Worm (Caenorhabditis elegans): Measurements from ENCODE around the gene pas-6.

pas-6 gene

DNA sequence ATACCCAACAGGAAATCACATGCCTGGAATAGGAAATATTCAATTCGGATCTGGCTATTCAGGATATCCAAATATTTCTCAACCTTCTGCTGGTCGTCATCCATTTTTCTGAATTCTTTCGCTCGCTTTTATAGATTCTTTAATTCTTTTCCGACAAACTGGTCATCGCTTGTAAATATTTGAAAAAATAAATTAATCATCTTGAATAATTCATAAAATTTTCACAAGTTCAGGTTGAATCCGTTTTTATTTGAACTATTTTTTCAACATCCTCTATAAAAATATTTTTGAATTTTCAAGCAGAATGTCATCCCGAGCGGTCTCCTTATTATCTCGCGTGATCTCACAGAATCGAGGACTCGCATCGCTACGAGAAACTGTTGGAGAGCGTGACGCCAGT, 9.3 kb upstream of the pas-6 start, which contains the start of gene mrpl-48:
mrpl-48 (plus strand) TSS at position 301 of the 400 bp plus-strand sequence.
- TF ChIP-seq dao-5 (tag; optimal IDR thresholded peaks at IDR 0.05) (no peak), W03F9.2 (tag; optimal IDR thresholded peaks at IDR 0.05) (no peak), him-1 (tag; optimal IDR thresholded peaks at IDR 0.05) (no peak)

DNA sequence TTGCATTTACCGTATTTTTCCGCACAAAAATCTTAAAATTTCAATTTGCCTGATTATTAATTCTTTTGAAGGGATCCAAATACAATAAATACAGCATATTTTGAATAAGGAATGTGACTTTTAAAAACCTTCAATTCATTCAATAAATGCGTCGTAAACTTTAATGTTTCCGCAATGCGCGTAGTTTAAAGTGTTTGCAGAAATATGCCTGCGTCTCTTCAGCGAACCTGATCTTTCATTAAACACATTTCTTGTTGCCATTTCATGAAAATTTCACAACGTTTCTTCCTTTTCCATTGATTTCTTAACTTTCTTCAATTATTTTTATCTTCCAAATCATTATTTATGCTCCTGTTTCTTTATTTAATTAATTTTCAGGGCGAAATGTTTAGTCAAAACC, 8.2 kb upstream of the pas-6 start, which contains the start of gene vps-37:
vps-37 (plus strand) TSS at position 378 of the 400 bp plus-strand sequence.
- TF ChIP-seq him-1 (tag; optimal IDR thresholded peaks at IDR 0.05) (no peak), W03F9.2 (tag; optimal IDR thresholded peaks at IDR 0.05) (peak; percentile 31)

DNA sequence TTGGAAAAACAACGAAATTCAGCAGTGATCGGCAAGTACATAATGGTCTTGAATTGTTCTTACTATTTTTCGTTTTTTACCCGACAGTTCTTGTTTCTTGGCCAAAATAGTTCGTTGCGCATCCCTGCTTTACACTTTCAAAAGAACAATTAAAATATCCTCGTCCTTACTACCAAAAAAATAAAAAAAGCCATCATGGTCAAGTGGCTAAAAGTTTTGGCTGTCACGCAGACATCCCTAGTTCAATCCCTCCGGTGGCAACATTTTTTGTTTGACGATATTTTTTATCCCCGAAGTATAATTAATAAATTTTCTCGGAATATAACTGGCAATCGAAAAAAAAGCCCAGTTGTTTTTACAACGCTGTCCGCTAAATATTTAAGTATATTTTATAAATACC, 7.7 kb upstream of the pas-6 start:
- TF ChIP-seq him-1 (tag; optimal IDR thresholded peaks at IDR 0.05) (no peak), dao-5 (tag; optimal IDR thresholded peaks at IDR 0.05) (no peak), W03F9.2 (tag; optimal IDR thresholded peaks at IDR 0.05) (no peak)

DNA sequence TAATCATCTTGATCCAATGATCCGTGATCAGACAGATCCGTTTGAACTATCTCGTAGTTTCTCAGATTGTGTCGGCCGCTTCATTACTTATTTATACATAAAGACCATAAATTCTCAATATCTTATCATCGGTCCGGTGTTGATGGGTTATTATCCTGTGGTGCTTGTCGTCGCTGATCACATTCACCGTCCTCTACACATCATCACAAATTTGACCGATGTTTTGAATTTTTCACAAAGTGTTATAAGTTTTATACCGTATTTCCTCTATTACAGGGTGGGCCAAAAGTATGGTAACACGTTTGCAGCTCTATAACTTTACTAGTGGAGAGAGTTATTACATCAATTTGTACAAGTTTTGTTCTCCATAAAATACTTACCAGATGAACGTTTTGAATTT, 3.8 kb upstream of the pas-6 start:
- TF ChIP-seq dao-5 (tag; optimal IDR thresholded peaks at IDR 0.05) (no peak), W03F9.2 (tag; optimal IDR thresholded peaks at IDR 0.05) (no peak), him-1 (tag; optimal IDR thresholded peaks at IDR 0.05) (no peak)

DNA sequence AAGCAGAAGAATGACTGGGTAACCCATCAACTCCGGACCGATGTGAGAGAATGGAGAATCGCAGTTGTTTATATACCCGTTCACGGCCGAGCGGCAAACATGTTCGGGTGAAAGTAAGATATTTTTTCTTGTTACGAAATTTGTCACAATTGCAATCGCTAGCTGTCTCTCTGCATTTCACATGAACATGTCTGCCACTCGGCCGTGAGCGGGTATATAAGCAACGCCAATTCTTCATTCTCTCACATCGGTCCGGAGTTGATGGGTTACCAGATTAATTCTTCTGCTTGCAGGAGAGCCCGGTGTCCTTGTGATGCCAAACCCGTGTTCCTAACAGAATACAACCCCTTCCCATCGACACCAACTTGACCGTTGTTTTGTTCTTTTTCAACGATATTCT, 2.9 kb upstream of the pas-6 start:
- TF ChIP-seq W03F9.2 (tag; optimal IDR thresholded peaks at IDR 0.05) (no peak), dao-5 (tag; optimal IDR thresholded peaks at IDR 0.05) (no peak), him-1 (tag; optimal IDR thresholded peaks at IDR 0.05) (no peak)

DNA sequence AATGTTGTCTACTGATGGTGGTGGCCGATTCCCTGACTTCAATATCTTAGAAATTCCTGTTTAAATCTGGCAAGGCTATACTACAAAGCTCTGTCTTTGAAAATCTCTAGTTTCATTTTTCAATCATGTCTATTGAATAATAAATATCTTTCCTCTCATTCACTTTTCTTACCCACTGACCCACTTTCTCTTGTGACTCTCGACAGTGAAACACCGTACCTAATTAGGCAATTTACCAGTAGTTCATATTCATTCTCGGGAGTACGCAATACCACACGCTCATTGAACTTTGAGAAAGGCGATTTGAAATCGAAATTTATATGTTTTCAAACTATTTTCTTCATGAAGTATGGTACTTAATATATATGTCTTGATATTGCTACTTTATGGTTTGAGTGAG, 690 bp upstream of the pas-6 start, which contains the start of gene CD4.11:
CD4.11 (plus strand) TSS at position 301 of the 400 bp plus-strand sequence.
- no peak for TF ChIP-seq dao-5 (tag; optimal IDR thresholded peaks at IDR 0.05)

DNA sequence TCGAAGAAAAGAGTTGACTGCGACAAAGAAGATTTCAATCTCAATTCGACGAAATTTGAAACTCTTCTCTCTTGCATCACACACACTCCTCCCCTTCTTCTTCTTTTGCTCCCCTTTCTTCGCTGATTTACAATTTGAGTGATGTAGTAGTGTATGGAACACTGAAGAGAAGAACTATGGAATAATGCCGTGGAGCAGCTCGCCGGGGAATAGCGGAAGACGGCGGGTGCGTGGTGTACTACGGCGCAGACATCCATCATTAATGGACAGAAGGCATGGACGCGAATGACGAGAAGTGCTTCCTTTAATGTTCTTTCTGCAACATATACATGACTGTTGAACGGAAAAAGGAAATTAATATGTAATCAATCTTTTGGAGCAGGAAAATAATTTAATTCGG, 1.3 kb downstream of the pas-6 start:
- TF ChIP-seq W03F9.2 (tag; optimal IDR thresholded peaks at IDR 0.05), result no peak
- TF ChIP-seq dao-5 (tag; optimal IDR thresholded peaks at IDR 0.05), result no peak
- TF ChIP-seq him-1 (tag; optimal IDR thresholded peaks at IDR 0.05), result no peak

DNA sequence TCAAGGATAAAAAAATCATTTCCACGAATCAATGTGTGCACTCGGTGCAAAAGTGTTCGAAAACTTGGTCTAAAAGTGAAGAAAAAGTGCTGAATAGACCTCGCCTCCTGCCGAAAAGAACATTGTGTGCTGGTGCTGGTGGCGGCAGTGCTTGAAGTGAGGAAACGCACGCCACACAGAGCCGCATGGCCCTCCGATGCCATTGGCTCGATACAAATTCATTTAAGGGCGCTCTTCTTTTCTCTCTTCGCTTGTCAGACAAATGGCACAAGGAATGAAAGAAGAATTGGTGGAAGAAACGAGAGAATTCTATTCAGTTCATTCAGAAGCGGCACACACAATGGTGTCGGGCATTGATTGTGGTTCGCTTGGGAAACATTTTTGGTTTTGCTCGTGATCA, 1.8 kb downstream of the pas-6 start:
- no peak for TF ChIP-seq dao-5 (tag; optimal IDR thresholded peaks at IDR 0.05)
- TF ChIP-seq him-1 (tag; optimal IDR thresholded peaks at IDR 0.05), result no peak
- TF ChIP-seq W03F9.2 (tag; optimal IDR thresholded peaks at IDR 0.05), result no peak

DNA sequence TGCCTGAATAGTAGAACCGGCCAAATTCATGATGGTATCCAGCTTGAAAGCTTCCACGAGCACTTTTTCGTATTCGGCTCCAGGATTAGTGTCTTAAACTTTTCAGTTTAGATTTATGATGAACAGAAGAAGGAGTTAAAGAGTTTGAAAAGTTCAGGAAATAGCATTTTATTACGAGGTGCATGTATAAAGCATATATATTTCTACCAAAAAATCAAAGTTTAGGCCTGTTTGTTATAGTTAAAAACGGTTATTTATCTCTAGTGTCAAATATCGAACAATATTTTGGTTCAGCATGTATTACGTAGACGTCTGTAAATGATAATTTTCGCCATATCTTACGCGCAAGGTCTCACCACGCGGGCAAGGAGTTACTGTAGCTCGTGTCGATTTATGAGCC, 2.8 kb downstream of the pas-6 start, which contains the start of gene klc-2:
klc-2 (minus strand) TSS at position 101 of the 400 bp plus-strand sequence.
- TF ChIP-seq him-1 (tag; optimal IDR thresholded peaks at IDR 0.05), result no peak
- no peak for TF ChIP-seq dao-5 (tag; optimal IDR thresholded peaks at IDR 0.05)

DNA sequence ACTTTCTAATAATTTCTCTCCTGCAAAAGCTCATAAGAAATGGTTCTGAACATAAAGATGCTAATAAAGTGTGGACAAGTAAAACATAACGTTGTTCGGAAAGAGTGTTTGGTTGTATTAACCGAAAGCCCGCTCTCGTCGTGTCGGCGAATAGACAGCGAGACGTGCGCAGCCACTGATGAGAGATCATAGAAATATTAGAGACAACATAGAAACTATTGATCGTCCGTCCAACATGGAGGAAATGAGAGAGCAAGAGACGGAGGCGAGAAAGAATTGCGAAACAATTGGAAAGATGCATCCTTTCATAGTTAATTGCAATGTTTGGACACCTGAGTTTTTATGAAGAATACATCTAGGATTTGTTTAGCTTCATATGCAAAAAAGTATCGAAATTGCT, 3.6 kb downstream of the pas-6 start:
- TF ChIP-seq W03F9.2 (tag; optimal IDR thresholded peaks at IDR 0.05) (no peak), dao-5 (tag; optimal IDR thresholded peaks at IDR 0.05) (no peak), him-1 (tag; optimal IDR thresholded peaks at IDR 0.05) (no peak)

DNA sequence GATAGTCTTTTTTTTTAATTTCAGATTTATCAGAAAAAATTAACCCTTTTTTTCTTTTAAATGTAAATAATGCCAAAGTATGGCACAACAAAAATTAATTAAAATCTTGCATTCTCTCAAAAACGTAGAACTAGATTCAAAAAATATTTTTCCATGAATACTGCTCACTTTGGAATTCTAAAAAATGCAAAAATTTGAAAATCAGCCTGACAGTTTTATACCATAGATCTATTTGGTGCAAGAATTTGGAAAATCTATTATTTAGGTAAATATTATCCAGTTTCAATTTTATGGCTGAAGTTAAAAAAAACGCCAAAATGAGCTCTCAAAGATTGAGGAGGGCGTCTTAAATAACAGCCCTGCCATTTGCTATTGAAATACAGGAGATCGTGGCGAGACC, 4.5 kb downstream of the pas-6 start:
- no peak for TF ChIP-seq dao-5 (tag; optimal IDR thresholded peaks at IDR 0.05)
- no peak for TF ChIP-seq W03F9.2 (tag; optimal IDR thresholded peaks at IDR 0.05)
- no peak for TF ChIP-seq him-1 (tag; optimal IDR thresholded peaks at IDR 0.05)

DNA sequence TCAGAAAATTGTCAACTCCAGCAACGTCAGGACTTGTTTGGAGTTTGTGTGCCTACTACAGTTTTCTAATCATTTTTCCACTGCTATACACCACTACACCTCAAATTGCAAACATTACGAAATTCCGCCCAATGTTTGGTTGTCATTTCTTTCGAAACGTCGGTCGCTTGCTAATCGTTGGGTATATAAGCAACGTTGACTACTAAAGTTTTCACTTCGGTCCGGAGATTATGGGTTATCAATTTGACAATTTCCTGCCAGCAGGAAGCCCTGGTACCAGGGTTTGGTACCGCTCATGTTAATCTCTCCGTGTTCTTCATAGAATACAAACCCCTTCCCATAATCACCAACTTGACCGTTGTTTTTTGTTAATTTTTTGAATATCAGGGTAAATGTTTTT, 8.1 kb downstream of the pas-6 start:
- TF ChIP-seq W03F9.2 (tag; optimal IDR thresholded peaks at IDR 0.05) (peak; percentile 54), him-1 (tag; optimal IDR thresholded peaks at IDR 0.05) (peak; percentile 27), dao-5 (tag; optimal IDR thresholded peaks at IDR 0.05) (no peak)

DNA sequence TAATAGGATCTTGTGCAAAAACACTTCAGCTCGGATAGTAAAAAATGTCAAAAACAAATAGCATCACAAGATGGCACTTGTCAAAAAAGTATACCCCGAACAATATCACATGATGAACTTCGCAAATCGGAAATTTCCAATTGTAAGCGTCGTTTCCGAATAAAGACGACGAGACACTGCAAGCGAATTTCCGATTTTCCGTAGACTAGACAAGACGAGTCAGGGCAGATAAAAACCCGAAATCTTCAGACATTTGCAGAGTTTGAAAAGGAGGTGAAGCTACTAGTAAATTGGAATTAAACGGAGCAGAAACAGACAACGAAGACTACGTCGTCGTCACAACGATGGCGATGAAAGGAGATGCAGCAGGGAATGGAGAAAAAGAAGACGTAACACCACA, 12.5 kb downstream of the pas-6 start:
- TF ChIP-seq him-1 (tag; optimal IDR thresholded peaks at IDR 0.05), result no peak
- TF ChIP-seq dao-5 (tag; optimal IDR thresholded peaks at IDR 0.05), result no peak
- no peak for TF ChIP-seq W03F9.2 (tag; optimal IDR thresholded peaks at IDR 0.05)

DNA sequence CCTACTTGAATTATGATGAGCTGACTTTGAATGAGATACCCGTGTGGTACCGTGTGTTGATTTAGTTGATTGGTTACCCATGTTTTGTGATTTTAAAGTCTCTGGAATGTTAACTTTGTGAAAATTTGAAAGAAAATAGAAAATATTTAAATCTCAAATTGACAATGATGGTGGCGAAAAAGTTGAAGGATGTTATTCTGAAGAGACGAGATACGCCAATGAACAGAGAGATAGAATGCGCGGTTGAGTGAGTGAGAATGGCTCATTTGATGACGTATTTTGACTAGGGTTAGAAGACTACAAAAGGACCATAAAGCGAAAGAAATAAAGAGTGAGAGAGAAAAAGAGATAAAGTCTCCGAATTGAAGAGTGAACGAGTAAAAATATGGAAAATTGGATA, 13.7 kb downstream of the pas-6 start, which contains the start of gene glb-6:
glb-6 (minus strand) TSS at position 101 of the 400 bp plus-strand sequence.
- TF ChIP-seq W03F9.2 (tag; optimal IDR thresholded peaks at IDR 0.05), result no peak
- no peak for TF ChIP-seq him-1 (tag; optimal IDR thresholded peaks at IDR 0.05)
- TF ChIP-seq dao-5 (tag; optimal IDR thresholded peaks at IDR 0.05), result no peak

DNA sequence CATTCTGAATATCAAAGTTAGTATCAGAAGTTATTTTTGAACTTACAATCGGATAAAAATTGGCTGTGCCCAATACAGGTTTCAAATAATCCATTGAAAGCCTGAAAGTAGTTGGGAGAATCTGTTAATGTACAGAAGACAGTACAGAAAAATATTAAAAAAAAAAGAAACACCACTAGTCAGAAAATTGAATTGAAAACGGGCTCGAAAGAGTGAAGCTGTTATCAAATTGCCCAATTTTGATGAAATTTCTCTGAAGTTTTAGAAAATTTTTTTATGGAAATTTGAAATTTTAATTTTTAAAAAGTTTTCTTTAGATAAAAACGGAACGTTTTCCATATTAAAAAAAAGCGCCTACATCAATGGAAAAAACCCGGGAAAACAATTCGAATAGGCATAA, 17.0 kb downstream of the pas-6 start, which contains the start of gene C18C4.7:
C18C4.7 (minus strand) TSS at position 101 of the 400 bp plus-strand sequence.
- TF ChIP-seq W03F9.2 (tag; optimal IDR thresholded peaks at IDR 0.05) (no peak), him-1 (tag; optimal IDR thresholded peaks at IDR 0.05) (no peak), dao-5 (tag; optimal IDR thresholded peaks at IDR 0.05) (no peak)
